Fruit fly (Drosophila melanogaster): Measurements from ENCODE around the gene CG14722.

The CG14722 gene

DNA sequence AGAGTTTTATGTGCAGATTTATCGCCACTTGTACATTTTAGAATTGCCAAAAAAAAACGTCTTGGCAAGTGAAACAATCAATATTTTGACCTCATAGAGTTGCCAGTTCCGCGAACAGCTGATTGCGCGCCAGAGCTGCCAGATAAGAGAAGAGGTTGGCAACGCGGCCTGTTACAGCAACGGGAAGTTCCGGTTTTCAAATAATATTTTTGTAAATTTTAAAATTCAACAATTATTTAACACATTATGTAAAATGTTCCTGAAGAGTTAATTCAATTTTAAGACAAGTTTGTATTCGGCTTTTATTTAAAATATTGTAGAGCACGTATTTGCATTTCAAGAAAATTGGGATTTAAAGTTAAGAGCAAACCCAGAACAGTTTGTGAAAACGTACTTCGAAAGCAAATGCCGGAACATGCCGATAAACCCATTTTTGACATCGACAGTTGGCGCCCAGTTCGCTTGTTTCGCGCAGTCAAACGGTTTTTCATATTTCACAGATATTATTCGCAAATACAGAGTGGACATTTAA is 45.1 kb downstream of the CG14722 start, which contains the start of the genes prd1 and HisCl1 (continued):
- TF ChIP-seq CG11456 (GFP tag; IDR thresholded peaks at IDR 0.05) (peak; percentile 80), Oaz (GFP tag; IDR thresholded peaks at IDR 0.05) (no peak), Ravus (GFP tag; IDR thresholded peaks at IDR 0.05) (no peak), C15 (GFP tag; IDR thresholded peaks at IDR 0.05) (no peak), knrl (GFP tag; IDR thresholded peaks at IDR 0.05; ENCODE audit: partially characterized antibody) (0 out of 3 replicates have a peak, but pooled peaks have one; percentile 26), maf-S (GFP tag; optimal IDR thresholded peaks at IDR 0.05) (peak; percentile 42), CG5953 (GFP tag; IDR thresholded peaks at IDR 0.05) (no peak), repo (GFP tag; optimal IDR thresholded peaks at IDR 0.05) (no peak), caup (GFP tag; optimal IDR thresholded peaks at IDR 0.05; ENCODE audit: severe bottlenecking) (no peak), CG9727 (GFP tag; optimal IDR thresholded peaks at IDR 0.05) (peak; percentile 75), CG17328 (GFP tag; IDR thresholded peaks at IDR 0.05) (no peak), CG4404 (GFP tag; IDR thresholded peaks at IDR 0.05) (peak; percentile 51; the same call in 1 of the 2 replicates), CG31365 (tag; optimal IDR thresholded peaks at IDR 0.05) (no peak), fd102C (GFP tag; optimal IDR thresholded peaks at IDR 0.05) (no peak), bab2 (GFP tag; optimal IDR thresholded peaks at IDR 0.05) (peak; percentile 50), CG10565 (GFP tag; optimal IDR thresholded peaks at IDR 0.05) (no peak), trem (tag; optimal IDR thresholded peaks at IDR 0.05) (peak; percentile 56), fu2 (GFP tag; optimal IDR thresholded peaks at IDR 0.05) (peak; percentile 50), oc (tag; optimal IDR thresholded peaks at IDR 0.05) (no peak), CG32767 (GFP tag; IDR thresholded peaks at IDR 0.05) (peak; percentile 39; the same call in 1 of the 2 replicates), CG12236 (GFP tag; optimal IDR thresholded peaks at IDR 0.05) (no peak), dati (GFP tag; IDR thresholded peaks at IDR 0.05) (no peak), ems (GFP tag; optimal IDR thresholded peaks at IDR 0.05) (peak; percentile 67), CG7839 (tag; optimal IDR thresholded peaks at IDR 0.05) (peak; percentile 84), CG13287 (GFP tag; IDR thresholded peaks at IDR 0.05; ENCODE audit: partially characterized antibody) (peak; percentile 38; the same call in 1 of the 2 replicates), Taf1 (GFP tag; IDR thresholded peaks at IDR 0.05) (no peak; the same call in 1 of the 2 replicates), H15 (GFP tag; IDR thresholded peaks at IDR 0.05) (peak; percentile 37; the same call in 1 of the 3 replicates), ken (GFP tag; IDR thresholded peaks at IDR 0.05) (no peak), jing (GFP tag; optimal IDR thresholded peaks at IDR 0.05) (peak; percentile 3), Atf3 (GFP tag; optimal IDR thresholded peaks at IDR 0.05) (peak; percentile 53), pum (GFP tag; optimal IDR thresholded peaks at IDR 0.05) (peak; percentile 43), CG7745 (tag; optimal IDR thresholded peaks at IDR 0.05) (no peak), CG17612 (GFP tag; IDR thresholded peaks at IDR 0.05) (no peak), CG32772 (GFP tag; IDR thresholded peaks at IDR 0.05) (peak; percentile 57), CG7556 (GFP tag; optimal IDR thresholded peaks at IDR 0.05) (peak; percentile 58), insv (GFP tag; optimal IDR thresholded peaks at IDR 0.05) (peak in 1 of 2 experiments; percentile 35), NFAT (GFP tag; IDR thresholded peaks at IDR 0.05) (peak; percentile 61; the same call in 1 of the 2 replicates), zen2 (GFP tag; IDR thresholded peaks at IDR 0.05; ENCODE audit: partially characterized antibody) (no peak), disco-r (GFP tag; optimal IDR thresholded peaks at IDR 0.05) (peak; percentile 35), NK7.1 (GFP tag; optimal IDR thresholded peaks at IDR 0.05) (peak; percentile 18), CG3995 (GFP tag; optimal IDR thresholded peaks at IDR 0.05) (peak; percentile 36), Doc2 (GFP tag; IDR thresholded peaks at IDR 0.05) (no peak), aop (GFP tag; IDR thresholded peaks at IDR 0.05) (peak; percentile 56; the same call in 1 of the 2 replicates), bcd (GFP tag; optimal IDR thresholded peaks at IDR 0.05) (peak; percentile 84), mld (GFP tag; IDR thresholded peaks at IDR 0.05; ENCODE audit: partially characterized antibody) (no peak), z (GFP tag; IDR thresholded peaks at IDR 0.05) (no peak), ssp (GFP tag; IDR thresholded peaks at IDR 0.05) (peak; percentile 45), Rx (GFP tag; IDR thresholded peaks at IDR 0.05) (0 out of 2 replicates have a peak, but pooled peaks have one; percentile 35), CG15696 (tag; optimal IDR thresholded peaks at IDR 0.05) (peak; percentile 48), Nf-YC (tag; optimal IDR thresholded peaks at IDR 0.05) (no peak), gsb (GFP tag; IDR thresholded peaks at IDR 0.05) (no peak)
